Fruit fly (Drosophila melanogaster) whole organism, wandering third instar larva: Measurements from ENCODE around the gene CG17717.

ENCODE experiments used
- Abd-B ChIP-seq: fragments of >200 bp; optimal IDR thresholded peaks from 2 replicates; lab custom pipeline; 2017; ENCODE audit warnings: missing biosample characterization, missing genetic modification characterization
- CG32264 ChIP-seq: fragments of 200-800 bp; sonication (Bioruptor generic); optimal IDR thresholded peaks from 2 replicates; lab custom pipeline; 2016; ENCODE audit warnings: missing biosample characterization, missing genetic modification characterization
- CG9705 ChIP-seq: fragments of 200-800 bp; sonication (Bioruptor generic); optimal IDR thresholded peaks from 2 replicates; lab custom pipeline; 2018; ENCODE audit warnings: missing biosample characterization, mild to moderate bottlenecking, missing genetic modification characterization
- CrebA ChIP-seq: fragments of 200-800 bp; sonication (Bioruptor generic); optimal IDR thresholded peaks from 2 replicates; lab custom pipeline; 2016; ENCODE audit warnings: missing biosample characterization, mild to moderate bottlenecking, missing genetic modification characterization, borderline replicate concordance
- Dfd ChIP-seq: fragments of >200 bp; optimal IDR thresholded peaks from 2 replicates; lab custom pipeline; 2017; ENCODE audit warnings: missing biosample characterization, missing genetic modification characterization
- Dif ChIP-seq: fragments of 200-275, 200-300 bp; sonication (Bioruptor generic); optimal IDR thresholded peaks from 2 replicates; lab custom pipeline; 2018; ENCODE audit warnings: missing biosample characterization, missing genetic modification characterization; ENCODE audit not compliant: partially characterized antibody
- GATAd ChIP-seq: sonication (Bioruptor generic); optimal IDR thresholded peaks from 2 replicates; lab custom pipeline; 2016; ENCODE audit warnings: missing biosample characterization, missing genetic modification characterization
- HLH106 ChIP-seq: fragments of 200-800 bp; optimal IDR thresholded peaks from 3 replicates; lab custom pipeline; 2019; ENCODE audit warnings: missing biosample characterization, mild to moderate bottlenecking, missing genetic modification characterization, moderate library complexity
- Hnf4 ChIP-seq: fragments of 200-800 bp; sonication (Bioruptor generic); optimal IDR thresholded peaks from 2 replicates; lab custom pipeline; 2016; ENCODE audit warnings: missing biosample characterization, mild to moderate bottlenecking, missing genetic modification characterization
- Hr78 ChIP-seq: fragments of >200 bp; optimal IDR thresholded peaks from 2 replicates; lab custom pipeline; 2017; ENCODE audit warnings: missing biosample characterization, missing genetic modification characterization
- Hr83 ChIP-seq: fragments of 200-300 bp; sonication (Bioruptor generic); optimal IDR thresholded peaks from 2 replicates; lab custom pipeline; 2016; ENCODE audit warnings: missing biosample characterization, mild to moderate bottlenecking, missing genetic modification characterization, moderate library complexity; ENCODE audit not compliant: poor library complexity, severe bottlenecking
- Jra ChIP-seq: sonication (Bioruptor generic); optimal IDR thresholded peaks from 2 replicates; lab custom pipeline; 2016; ENCODE audit warnings: missing biosample characterization, missing genetic modification characterization
- Mio ChIP-seq: sonication (Bioruptor generic); optimal IDR thresholded peaks from 2 replicates; lab custom pipeline; 2016; ENCODE audit warnings: missing biosample characterization, missing genetic modification characterization
- Myc ChIP-seq: fragments of >200 bp; optimal IDR thresholded peaks from 2 replicates; lab custom pipeline; 2017
- N ChIP-seq: fragments of >200 bp; optimal IDR thresholded peaks from 2 replicates; lab custom pipeline; 2018; ENCODE audit warnings: missing biosample characterization, missing external identifiers, missing genetic modification characterization
- OdsH ChIP-seq: fragments of 200-800 bp; sonication (Bioruptor generic); optimal IDR thresholded peaks from 2 replicates; lab custom pipeline; 2016; ENCODE audit warnings: missing biosample characterization, mild to moderate bottlenecking, missing genetic modification characterization
- Rel ChIP-seq, 2 experiments: fragments of 200-800 bp; sonication (Bioruptor generic) in 1 of 2; optimal IDR thresholded peaks; 2 replicates in 1 of 2; 3 replicates in 1 of 2; lab custom pipeline; 2016 to 2019; ENCODE audit warnings: mild to moderate bottlenecking in 2 of 2, missing biosample characterization in 2 of 2, missing genetic modification characterization in 2 of 2, moderate library complexity in 1 of 2
- Sp1 ChIP-seq: fragments of 200-800 bp; sonication (Bioruptor generic); optimal IDR thresholded peaks from 3 replicates; lab custom pipeline; 2019; ENCODE audit warnings: missing biosample characterization, mild to moderate bottlenecking, missing genetic modification characterization, moderate library complexity
- Vsx2 ChIP-seq: fragments of 200-300, 225-300 bp; sonication (Bioruptor generic); optimal IDR thresholded peaks from 2 replicates; lab custom pipeline; 2018; ENCODE audit warnings: missing biosample characterization, missing genetic modification characterization; ENCODE audit not compliant: partially characterized antibody
- br ChIP-seq: fragments of 200-800 bp; sonication (Bioruptor generic); optimal IDR thresholded peaks from 2 replicates; lab custom pipeline; 2016; ENCODE audit warnings: missing biosample characterization, missing genetic modification characterization
- brk ChIP-seq: fragments of 200-800 bp; sonication (Bioruptor generic); optimal IDR thresholded peaks from 2 replicates; lab custom pipeline; 2016; ENCODE audit warnings: missing biosample characterization, mild to moderate bottlenecking, missing genetic modification characterization
- dl ChIP-seq, 2 experiments: fragments of 175-275, 200-275 bp in 1 of 2; fragments of 200-275 bp in 1 of 2; sonication (Bioruptor generic); optimal IDR thresholded peaks; lab custom pipeline; 2018; ENCODE audit warnings: mild to moderate bottlenecking in 2 of 2, missing biosample characterization in 2 of 2, missing genetic modification characterization in 2 of 2, moderate library complexity in 2 of 2; ENCODE audit not compliant: partially characterized antibody in 2 of 2, insufficient read depth in 1 of 2
- dmrt93B ChIP-seq: fragments of 200-800 bp; sonication (Bioruptor generic); optimal IDR thresholded peaks from 2 replicates; lab custom pipeline; 2018; ENCODE audit warnings: missing biosample characterization, mild to moderate bottlenecking, missing genetic modification characterization
- dsf ChIP-seq: sonication (Bioruptor generic); optimal IDR thresholded peaks from 2 replicates; lab custom pipeline; 2016; ENCODE audit warnings: missing biosample characterization, missing genetic modification characterization, borderline replicate concordance
- ey ChIP-seq: fragments of 200-800 bp; sonication (Bioruptor generic); optimal IDR thresholded peaks from 2 replicates; lab custom pipeline; 2016; ENCODE audit warnings: missing biosample characterization, missing genetic modification characterization
- foxo ChIP-seq, 2 experiments: fragments of 200-800 bp; sonication (Bioruptor generic); optimal IDR thresholded peaks; 2 replicates in 1 of 2; 3 replicates in 1 of 2; lab custom pipeline; 2016 to 2017; ENCODE audit warnings: missing biosample characterization in 2 of 2, missing genetic modification characterization in 2 of 2
- fru ChIP-seq: fragments of 200-800 bp; sonication (Bioruptor generic); optimal IDR thresholded peaks from 3 replicates; lab custom pipeline; 2016; ENCODE audit warnings: missing biosample characterization, mild to moderate bottlenecking, missing genetic modification characterization
- h ChIP-seq: fragments of 200-800 bp; sonication (Bioruptor generic); optimal IDR thresholded peaks from 3 replicates; lab custom pipeline; 2016; ENCODE audit warnings: missing biosample characterization, mild to moderate bottlenecking, missing genetic modification characterization
- jim ChIP-seq: fragments of 175-275, 200-325 bp; sonication (Bioruptor generic); optimal IDR thresholded peaks from 2 replicates; lab custom pipeline; 2016; ENCODE audit warnings: missing biosample characterization, mild to moderate bottlenecking, missing genetic modification characterization
- lola ChIP-seq: fragments of >200 bp; optimal IDR thresholded peaks from 2 replicates; lab custom pipeline; 2017; ENCODE audit warnings: missing biosample characterization, missing genetic modification characterization
- pan ChIP-seq: fragments of >200 bp; optimal IDR thresholded peaks from 2 replicates; lab custom pipeline; 2017
- psq ChIP-seq: fragments of 200-800 bp; sonication (Bioruptor generic); optimal IDR thresholded peaks from 3 replicates; lab custom pipeline; 2017; ENCODE audit warnings: missing biosample characterization, mild to moderate bottlenecking, missing genetic modification characterization, moderate library complexity
- rgr ChIP-seq: fragments of 200-800 bp; sonication (Bioruptor generic); optimal IDR thresholded peaks from 3 replicates; lab custom pipeline; 2016; ENCODE audit warnings: missing biosample characterization, mild to moderate bottlenecking, missing genetic modification characterization
- sage ChIP-seq: fragments of 200-800 bp; sonication (Bioruptor generic); optimal IDR thresholded peaks from 2 replicates; lab custom pipeline; 2016; ENCODE audit warnings: missing biosample characterization, mild to moderate bottlenecking, missing genetic modification characterization
- sv ChIP-seq: fragments of 200-800 bp; sonication (Bioruptor generic); optimal IDR thresholded peaks from 3 replicates; lab custom pipeline; 2016; ENCODE audit warnings: missing biosample characterization, missing genetic modification characterization
- tai ChIP-seq: sonication (Bioruptor generic); optimal IDR thresholded peaks from 2 replicates; lab custom pipeline; 2016; ENCODE audit warnings: missing biosample characterization, missing genetic modification characterization
- usp ChIP-seq: fragments of >200 bp; optimal IDR thresholded peaks from 2 replicates; lab custom pipeline; 2017; ENCODE audit warnings: missing biosample characterization, missing genetic modification characterization
- woc ChIP-seq: sonication (Bioruptor generic); optimal IDR thresholded peaks from 2 replicates; lab custom pipeline; 2016; ENCODE audit warnings: missing biosample characterization, mild to moderate bottlenecking, missing genetic modification characterization

Gene CG17717

DNA sequence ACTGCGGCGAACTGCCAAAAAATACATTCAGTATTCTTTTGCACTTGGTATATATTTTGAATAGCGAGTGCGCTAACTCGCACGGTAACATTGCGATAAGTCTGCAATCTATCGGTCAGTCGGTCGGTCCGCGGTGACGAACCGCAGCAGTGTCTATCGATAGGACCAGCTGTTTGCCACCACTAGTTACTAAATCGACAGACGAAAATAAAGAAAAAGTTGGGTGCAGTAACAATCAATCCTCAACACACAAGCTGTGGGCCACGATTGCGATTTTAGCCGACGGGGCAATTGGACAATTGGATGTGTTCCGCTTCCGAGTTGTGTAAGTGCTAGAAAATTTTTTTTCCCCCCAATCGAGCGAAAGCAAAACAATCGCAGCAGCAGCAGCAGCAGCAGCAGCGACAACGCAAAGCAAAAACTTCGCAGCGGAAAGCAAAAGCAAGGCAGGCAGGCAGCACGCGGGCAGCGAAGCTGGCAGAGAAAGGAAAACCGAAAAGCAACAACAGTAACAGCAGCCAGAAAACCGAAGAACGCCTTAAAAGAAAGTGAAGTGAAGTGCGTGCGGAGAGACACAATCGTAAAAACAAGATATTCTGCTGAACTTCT, 1.7 kb downstream of the CG17717 start, which contains the start of gene Pat1:
Gene Pat1, plus strand, starts transcription at position 96 of the 609 bp plus-strand sequence.
- TF ChIP-seq fru (peak; percentile 75), dmrt93B (GFP tag; lab: Kevin White, UChicago) (no peak), HLH106 (tag; lab: Kevin White, UChicago) (no peak), brk (GFP tag; lab: Kevin White, UChicago) (no peak), CG32264 (GFP tag; lab: Kevin White, UChicago) (no peak), Dfd (GFP tag; lab: Kevin White, UChicago) (no peak), GATAd (GFP tag; lab: Kevin White, UChicago) (no peak), foxo (GFP tag; optimal IDR thresholded peaks at IDR 0.05; lab: Kevin White, UChicago) (peak in 1 of 2 experiments; percentile 7), OdsH (GFP tag; lab: Kevin White, UChicago) (no peak), psq (GFP tag; lab: Kevin White, UChicago) (peak; percentile 75), Hnf4 (GFP tag; lab: Kevin White, UChicago) (peak; percentile 49), sage (no peak), Dif (GFP tag; lab: Kevin White, UChicago) (no peak), CG9705 (GFP tag; lab: Kevin White, UChicago) (no peak), h (GFP tag; lab: Kevin White, UChicago) (peak; percentile 11), Sp1 (GFP tag; lab: Kevin White, UChicago) (peak; percentile 16), Hr83 (GFP tag; lab: Kevin White, UChicago) (peak; percentile 57), br (GFP tag; lab: Kevin White, UChicago) (no peak)

- TF ChIP-seq Myc (lab: Kevin White, UChicago) (no peak), fru (peak; percentile 30), sage (no peak), Dfd (GFP tag; lab: Kevin White, UChicago) (no peak), dsf (GFP tag; lab: Kevin White, UChicago) (no peak), Sp1 (GFP tag; lab: Kevin White, UChicago) (peak; percentile 20), HLH106 (tag; lab: Kevin White, UChicago) (no peak), Dif (GFP tag; lab: Kevin White, UChicago) (no peak), brk (GFP tag; lab: Kevin White, UChicago) (no peak), psq (GFP tag; lab: Kevin White, UChicago) (no peak), foxo (GFP tag; optimal IDR thresholded peaks at IDR 0.05; lab: Kevin White, UChicago) (peak in 1 of 2 experiments; percentile 34), woc (GFP tag; lab: Kevin White, UChicago) (no peak), usp (GFP tag; lab: Kevin White, UChicago) (no peak), pan (lab: Kevin White, UChicago) (no peak), h (GFP tag; lab: Kevin White, UChicago) (peak; percentile 56), sv (GFP tag; lab: Kevin White, UChicago) (no peak), rgr (GFP tag; lab: Kevin White, UChicago) (peak; percentile 14), CG9705 (GFP tag; lab: Kevin White, UChicago) (peak; percentile 5), N (GFP tag; lab: Kevin White, UChicago) (no peak), Hr83 (GFP tag; lab: Kevin White, UChicago) (peak; percentile 50), tai (GFP tag; lab: Kevin White, UChicago) (no peak), CG32264 (GFP tag; lab: Kevin White, UChicago) (no peak), CrebA (GFP tag; lab: Kevin White, UChicago) (no peak), GATAd (GFP tag; lab: Kevin White, UChicago) (no peak), Jra (no peak), dl (GFP tag; optimal IDR thresholded peaks at IDR 0.05; lab: Kevin White, UChicago; ENCODE audit: insufficient read depth in 1 of 2, partially characterized antibody in 2 of 2) (no peak), br (GFP tag; lab: Kevin White, UChicago) (no peak), Rel (GFP tag; optimal IDR thresholded peaks at IDR 0.05; lab: Kevin White, UChicago) (no peak), Rel (tag; optimal IDR thresholded peaks at IDR 0.05; lab: Kevin White, UChicago) (no peak), OdsH (GFP tag; lab: Kevin White, UChicago) (peak; percentile 3), dmrt93B (GFP tag; lab: Kevin White, UChicago) (no peak), Mio (GFP tag; lab: Kevin White, UChicago) (no peak), Hr78 (GFP tag; lab: Kevin White, UChicago) (no peak), Abd-B (GFP tag; lab: Kevin White, UChicago) (no peak), lola (no peak), Vsx2 (GFP tag; lab: Kevin White, UChicago) (no peak), ey (GFP tag; lab: Kevin White, UChicago) (no peak), jim (GFP tag; lab: Kevin White, UChicago) (no peak), Hnf4 (GFP tag; lab: Kevin White, UChicago) (no peak)
Measured at dm6 chrX:6592093-6592492, 3.0 kb downstream of the CG17717 start.
